Fruit fly (Drosophila melanogaster): ENCODE results near the gene REPTOR.

The REPTOR gene

dm6 chr3R:24564799-24565344, 17.8 kb downstream of the REPTOR start (continued):
- no peak for TF ChIP-seq kay (GFP tag; optimal IDR thresholded peaks at IDR 0.05)
- no peak for TF ChIP-seq twi (tag; optimal IDR thresholded peaks at IDR 0.05)
- TF ChIP-seq CG7372 (GFP tag; IDR thresholded peaks at IDR 0.05): no peak
- no peak for TF ChIP-seq org-1 (GFP tag; optimal IDR thresholded peaks at IDR 0.05)
- TF ChIP-seq corto (GFP tag; optimal IDR thresholded peaks at IDR 0.05): peak; percentile 14
- no peak for TF ChIP-seq CG10209 (GFP tag; optimal IDR thresholded peaks at IDR 0.05)
- 0 out of 3 replicates have a peak, but pooled peaks have one; percentile 37 for TF ChIP-seq so (GFP tag; IDR thresholded peaks at IDR 0.05)
- TF ChIP-seq CG6654 (GFP tag; optimal IDR thresholded peaks at IDR 0.05): no peak
- TF ChIP-seq CG1529 (GFP tag; optimal IDR thresholded peaks at IDR 0.05): no peak
- peak; percentile 16 for TF ChIP-seq Hmr (GFP tag; optimal IDR thresholded peaks at IDR 0.05)
- no peak for TF ChIP-seq Lim3 (GFP tag; IDR thresholded peaks at IDR 0.05)
- no peak for TF ChIP-seq p53 (GFP tag; optimal IDR thresholded peaks at IDR 0.05)
- no peak for TF ChIP-seq lab (GFP tag; optimal IDR thresholded peaks at IDR 0.05)
- TF ChIP-seq MTF-1 (GFP tag; optimal IDR thresholded peaks at IDR 0.05; ENCODE audit: borderline replicate concordance): no peak
- TF ChIP-seq CG9609 (GFP tag; optimal IDR thresholded peaks at IDR 0.05): no peak
- no peak for TF ChIP-seq NC2α (GFP tag; optimal IDR thresholded peaks at IDR 0.05)
- TF ChIP-seq CG8388 (GFP tag; optimal IDR thresholded peaks at IDR 0.05): no peak
- no peak for TF ChIP-seq CG3065 (GFP tag; optimal IDR thresholded peaks at IDR 0.05)
- no peak for TF ChIP-seq CG1792 (GFP tag; optimal IDR thresholded peaks at IDR 0.05)
- TF ChIP-seq unpg (GFP tag; optimal IDR thresholded peaks at IDR 0.05): no peak
- no peak for TF ChIP-seq aop (GFP tag; IDR thresholded peaks at IDR 0.05)
- no peak for TF ChIP-seq stwl (tag; optimal IDR thresholded peaks at IDR 0.05)
- TF ChIP-seq CG6272 (GFP tag; IDR thresholded peaks at IDR 0.05): no peak
- TF ChIP-seq vnd (GFP tag; IDR thresholded peaks at IDR 0.05; ENCODE audit: partially characterized antibody): no peak
- no peak for TF ChIP-seq CG15269 (tag; optimal IDR thresholded peaks at IDR 0.05)
- no peak for TF ChIP-seq CG6765 (GFP tag; optimal IDR thresholded peaks at IDR 0.05)
- TF ChIP-seq CG2712 (tag; optimal IDR thresholded peaks at IDR 0.05): no peak
- no peak for TF ChIP-seq dan (GFP tag; IDR thresholded peaks at IDR 0.05)
- no peak for TF ChIP-seq Gug (GFP tag; IDR thresholded peaks at IDR 0.05)
- TF ChIP-seq CG13287 (GFP tag; IDR thresholded peaks at IDR 0.05; ENCODE audit: partially characterized antibody): no peak
- no peak for TF ChIP-seq CG4730 (GFP tag; IDR thresholded peaks at IDR 0.05)
- TF ChIP-seq Dip3 (GFP tag; optimal IDR thresholded peaks at IDR 0.05): no peak
- TF ChIP-seq pnt (GFP tag; optimal IDR thresholded peaks at IDR 0.05): no peak
- no peak for TF ChIP-seq CG8290 (GFP tag; optimal IDR thresholded peaks at IDR 0.05)
- peak in 1 of 2 experiments; percentile 8 for TF ChIP-seq CG8290 (tag; optimal IDR thresholded peaks at IDR 0.05)
- TF ChIP-seq CG31224 (GFP tag; IDR thresholded peaks at IDR 0.05): no peak
- no peak for TF ChIP-seq CG4360 (GFP tag; IDR thresholded peaks at IDR 0.05)
- no peak for TF ChIP-seq lola (GFP tag; optimal IDR thresholded peaks at IDR 0.05)
- TF ChIP-seq bbx (GFP tag; IDR thresholded peaks at IDR 0.05; ENCODE audit: partially characterized antibody): no peak
- no peak for TF ChIP-seq HLH4C (GFP tag; IDR thresholded peaks at IDR 0.05; ENCODE audit: partially characterized antibody)
- no peak for TF ChIP-seq Max (GFP tag; optimal IDR thresholded peaks at IDR 0.05)
- TF ChIP-seq nom (GFP tag; optimal IDR thresholded peaks at IDR 0.05): no peak
- no peak for TF ChIP-seq gt (GFP tag; IDR thresholded peaks at IDR 0.05)
- TF ChIP-seq croc (GFP tag; conservative IDR thresholded peaks at IDR 0.05): no peak
- no peak for TF ChIP-seq CG33557 (GFP tag; optimal IDR thresholded peaks at IDR 0.05)
- no peak for TF ChIP-seq hkb (optimal IDR thresholded peaks at IDR 0.05)
- TF ChIP-seq hkb (GFP tag; IDR thresholded peaks at IDR 0.05): no peak
- TF ChIP-seq wor (GFP tag; IDR thresholded peaks at IDR 0.05): no peak
- TF ChIP-seq CG10979 (tag; optimal IDR thresholded peaks at IDR 0.05): no peak
- TF ChIP-seq Dad (GFP tag; optimal IDR thresholded peaks at IDR 0.05): no peak
- TF ChIP-seq sens (GFP tag): peak; percentile 64
- no peak for TF ChIP-seq Jarid2 (GFP tag; optimal IDR thresholded peaks at IDR 0.05)
